Fruit fly (Drosophila melanogaster): ENCODE data around the gene Trpgamma.

DNA sequence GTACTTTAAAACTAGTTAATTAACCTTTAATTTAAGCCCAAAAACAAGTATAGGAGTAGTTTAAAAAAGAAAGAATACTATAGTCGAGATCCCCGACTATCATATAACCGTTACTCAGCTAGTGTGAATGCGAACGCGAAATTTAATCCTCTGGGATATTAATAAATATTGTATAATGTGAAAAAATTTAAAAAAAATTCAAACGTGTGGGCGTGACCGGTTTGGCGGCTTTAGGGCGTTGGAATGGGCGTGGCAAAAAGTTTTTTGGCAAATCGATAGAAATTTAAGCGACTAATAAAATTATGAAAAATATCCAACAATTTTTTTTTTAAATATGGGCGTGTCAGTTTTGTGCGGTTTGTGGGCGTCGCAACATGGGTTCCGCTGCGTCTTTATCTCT is 2.6 kb upstream of the Trpgamma start:
- no peak for TF ChIP-seq Sin3A (optimal IDR thresholded peaks at IDR 0.05)
- TF ChIP-seq Myc (optimal IDR thresholded peaks at IDR 0.05), result no peak
- no peak for TF ChIP-seq psq (optimal IDR thresholded peaks at IDR 0.05)
- no peak for TF ChIP-seq h (optimal IDR thresholded peaks at IDR 0.05)
- no peak for TF ChIP-seq ttk (optimal IDR thresholded peaks at IDR 0.05)
- TF ChIP-seq insv (optimal IDR thresholded peaks at IDR 0.05), result no peak

Measured in Kc167 (cell line).